Worm (Caenorhabditis elegans) whole organism, late embryonic: Measurements from ENCODE around the gene apd-3.

Source experiments
- C38D4.7 ChIP-seq: fragments of 200-800 bp; sonication (Bioruptor generic); optimal IDR thresholded peaks from 2 replicates; lab custom pipeline; 2018; ENCODE audit warnings: mild to moderate bottlenecking, missing genetic modification characterization, moderate library complexity, missing compliant biosample characterization
- F13H6.1 ChIP-seq: sonication (generic microtip); optimal IDR thresholded peaks from 2 replicates; lab custom pipeline; 2016; ENCODE audit warnings: missing genetic modification characterization, missing compliant biosample characterization
- K02D7.2 ChIP-seq: sonication (generic microtip); optimal IDR thresholded peaks from 2 replicates; lab custom pipeline; 2017; ENCODE audit warnings: mild to moderate bottlenecking, missing genetic modification characterization, missing compliant biosample characterization
- K09A11.1 ChIP-seq: sonication (generic microtip); optimal IDR thresholded peaks from 2 replicates; lab custom pipeline; 2017; ENCODE audit warnings: antibody characterized with exemption, mild to moderate bottlenecking, missing genetic modification characterization, missing compliant biosample characterization; ENCODE audit not compliant: insufficient read depth
- T23F11.4 ChIP-seq: fragments of 200-800 bp; sonication (Bioruptor generic); optimal IDR thresholded peaks from 2 replicates; lab custom pipeline; 2018; ENCODE audit warnings: mild to moderate bottlenecking, missing genetic modification characterization, missing compliant biosample characterization
- Y22D7AL.16 ChIP-seq: sonication (generic microtip); optimal IDR thresholded peaks from 2 replicates; lab custom pipeline; 2016; ENCODE audit warnings: missing genetic modification characterization, missing compliant biosample characterization
- ahr-1 ChIP-seq: sonication (generic microtip); optimal IDR thresholded peaks from 2 replicates; lab custom pipeline; 2016; ENCODE audit warnings: missing genetic modification characterization, missing compliant biosample characterization
- ama-1 ChIP-seq: fragments of 150-350 bp; optimal IDR thresholded peaks from 2 replicates; lab custom pipeline; 2014
- ceh-14 ChIP-seq: sonication (generic microtip); optimal IDR thresholded peaks from 2 replicates; lab custom pipeline; 2016; ENCODE audit warnings: missing genotype, missing genetic modification characterization, missing compliant biosample characterization
- ceh-18 ChIP-seq: sonication (generic microtip); optimal IDR thresholded peaks from 2 replicates; lab custom pipeline; 2016; ENCODE audit warnings: missing genetic modification characterization, missing compliant biosample characterization
- ceh-19 ChIP-seq: fragments of 200-800 bp; sonication (Bioruptor generic); optimal IDR thresholded peaks from 2 replicates; lab custom pipeline; 2018; ENCODE audit warnings: mild to moderate bottlenecking, missing genetic modification characterization, missing compliant biosample characterization
- ceh-2 ChIP-seq: sonication (generic microtip); optimal IDR thresholded peaks from 2 replicates; lab custom pipeline; 2016; ENCODE audit warnings: missing genotype, missing genetic modification characterization, missing compliant biosample characterization
- ceh-22 ChIP-seq: sonication (generic microtip); optimal IDR thresholded peaks from 2 replicates; lab custom pipeline; 2017; ENCODE audit warnings: missing biosample characterization, missing genetic modification characterization
- ceh-30 ChIP-seq: fragments of 150-350 bp; optimal IDR thresholded peaks from 2 replicates; lab custom pipeline; 2014; ENCODE audit warnings: missing biosample characterization, missing genetic modification characterization
- ceh-45 ChIP-seq: fragments of 200-800 bp; sonication (Bioruptor generic); IDR thresholded peaks from 2 replicates; pipeline ENCODE4 v1.3.6; 2022; ENCODE audit warnings: missing genetic modification reagents, missing genetic modification characterization, missing compliant biosample characterization
- ceh-48 ChIP-seq: sonication (generic microtip); optimal IDR thresholded peaks from 2 replicates; lab custom pipeline; 2016; ENCODE audit warnings: missing genetic modification characterization, inconsistent platforms, missing compliant biosample characterization
- ceh-6 ChIP-seq: fragments of 200-800 bp; sonication (Bioruptor generic); optimal IDR thresholded peaks from 2 replicates; lab custom pipeline; 2018; ENCODE audit warnings: mild to moderate bottlenecking, missing genetic modification characterization, missing compliant biosample characterization
- ceh-9 ChIP-seq: sonication (generic microtip); optimal IDR thresholded peaks from 2 replicates; lab custom pipeline; 2016; ENCODE audit warnings: mild to moderate bottlenecking, missing genetic modification characterization, inconsistent platforms, missing compliant biosample characterization
- dmd-4 ChIP-seq: sonication (generic microtip); optimal IDR thresholded peaks from 2 replicates; lab custom pipeline; 2016; ENCODE audit warnings: borderline replicate concordance, missing genetic modification characterization, missing compliant biosample characterization
- dve-1 ChIP-seq: sonication (generic microtip); optimal IDR thresholded peaks from 2 replicates; lab custom pipeline; 2017; ENCODE audit warnings: antibody characterized with exemption, mild to moderate bottlenecking, missing genetic modification characterization, missing compliant biosample characterization
- elt-2 ChIP-seq: sonication (generic microtip); optimal IDR thresholded peaks from 2 replicates; lab custom pipeline; 2016; ENCODE audit warnings: missing genetic modification reagents, missing genetic modification characterization, missing compliant biosample characterization
- elt-4 ChIP-seq: sonication (generic microtip); optimal IDR thresholded peaks from 2 replicates; lab custom pipeline; 2016; ENCODE audit warnings: missing genetic modification characterization, missing compliant biosample characterization
- ets-4 ChIP-seq: sonication (generic microtip); optimal IDR thresholded peaks from 2 replicates; lab custom pipeline; 2016; ENCODE audit warnings: missing genetic modification characterization, missing compliant biosample characterization
- eyg-1 ChIP-seq: sonication (generic microtip); optimal IDR thresholded peaks from 2 replicates; lab custom pipeline; 2016; ENCODE audit warnings: missing genotype, missing genetic modification characterization, missing compliant biosample characterization
- fax-1 ChIP-seq: sonication (generic microtip); optimal IDR thresholded peaks from 2 replicates; lab custom pipeline; 2016; ENCODE audit warnings: missing genotype, missing genetic modification characterization, missing compliant biosample characterization
- fkh-10 ChIP-seq: fragments of 150-350 bp; optimal IDR thresholded peaks from 2 replicates; lab custom pipeline; 2014; ENCODE audit warnings: missing biosample characterization, missing genetic modification reagents, missing genetic modification characterization
- gmeb-2 ChIP-seq: sonication (generic microtip); optimal IDR thresholded peaks from 2 replicates; lab custom pipeline; 2016; ENCODE audit warnings: missing genetic modification characterization, inconsistent platforms, missing compliant biosample characterization
- hlh-13 ChIP-seq: fragments of 200-800 bp; sonication (Bioruptor generic); optimal IDR thresholded peaks from 2 replicates; lab custom pipeline; 2018; ENCODE audit warnings: mild to moderate bottlenecking, missing genetic modification characterization, missing compliant biosample characterization
- hlh-30 ChIP-seq: sonication (generic microtip); optimal IDR thresholded peaks from 2 replicates; lab custom pipeline; 2017; ENCODE audit warnings: antibody characterized with exemption, missing genetic modification characterization, missing compliant biosample characterization; ENCODE audit not compliant: insufficient read depth
- hlh-6 ChIP-seq: sonication (generic microtip); optimal IDR thresholded peaks from 2 replicates; lab custom pipeline; 2016; ENCODE audit warnings: missing genotype, missing genetic modification characterization, missing compliant biosample characterization
- hlh-8 ChIP-seq: sonication (generic microtip); optimal IDR thresholded peaks from 2 replicates; lab custom pipeline; 2016; ENCODE audit warnings: missing genotype, missing genetic modification characterization, missing compliant biosample characterization
- lim-6 ChIP-seq: sonication (generic microtip); optimal IDR thresholded peaks from 2 replicates; lab custom pipeline; 2016; ENCODE audit warnings: missing genetic modification characterization, missing compliant biosample characterization
- lin-11 ChIP-seq: fragments of 200-800 bp; sonication (Bioruptor generic); optimal IDR thresholded peaks from 2 replicates; lab custom pipeline; 2018; ENCODE audit warnings: mild to moderate bottlenecking, missing genetic modification characterization, missing compliant biosample characterization
- madf-2 ChIP-seq: sonication (generic microtip); optimal IDR thresholded peaks from 2 replicates; lab custom pipeline; 2017; ENCODE audit warnings: missing genetic modification characterization, missing compliant biosample characterization
- mec-3 ChIP-seq: sonication (generic microtip); optimal IDR thresholded peaks from 2 replicates; lab custom pipeline; 2016; ENCODE audit warnings: borderline replicate concordance, missing genetic modification characterization, missing compliant biosample characterization
- nfya-1 ChIP-seq: sonication (generic microtip); optimal IDR thresholded peaks from 2 replicates; lab custom pipeline; 2017; ENCODE audit warnings: missing genetic modification characterization, mild to moderate bottlenecking, missing compliant biosample characterization, antibody characterized with exemption, moderate library complexity
- nhr-11 ChIP-seq: fragments of 150-350 bp; optimal IDR thresholded peaks from 2 replicates; lab custom pipeline; 2014; ENCODE audit warnings: missing biosample characterization, missing genetic modification characterization
- pax-1 ChIP-seq: fragments of 150-350 bp; optimal IDR thresholded peaks from 2 replicates; lab custom pipeline; 2014; ENCODE audit warnings: missing biosample characterization, missing genetic modification characterization
- pha-2 ChIP-seq: sonication (generic microtip); optimal IDR thresholded peaks from 2 replicates; lab custom pipeline; 2017; ENCODE audit warnings: mild to moderate bottlenecking, missing genetic modification characterization, missing compliant biosample characterization
- pha-4 ChIP-seq: fragments of 150-350 bp; optimal IDR thresholded peaks from 2 replicates; lab custom pipeline; 2018; ENCODE audit warnings: missing biosample characterization, missing genetic modification reagents, missing genetic modification characterization
- pqm-1 ChIP-seq: sonication (generic microtip); optimal IDR thresholded peaks from 2 replicates; lab custom pipeline; 2016; ENCODE audit warnings: missing genetic modification characterization, missing compliant biosample characterization
- pros-1 ChIP-seq: fragments of 150-350 bp; optimal IDR thresholded peaks from 2 replicates; lab custom pipeline; 2014; ENCODE audit warnings: missing biosample characterization, missing genetic modification reagents, missing genetic modification characterization
- rnt-1 ChIP-seq: sonication (generic microtip); optimal IDR thresholded peaks from 2 replicates; lab custom pipeline; 2016; ENCODE audit warnings: missing genetic modification characterization, missing compliant biosample characterization
- sdc-2 ChIP-seq: sonication (generic microtip); optimal IDR thresholded peaks from 2 replicates; lab custom pipeline; 2016; ENCODE audit warnings: missing genotype, missing genetic modification characterization, missing compliant biosample characterization
- sox-4 ChIP-seq: sonication (generic microtip); optimal IDR thresholded peaks from 2 replicates; lab custom pipeline; 2017; ENCODE audit warnings: mild to moderate bottlenecking, missing genetic modification characterization, inconsistent platforms, missing compliant biosample characterization
- syd-9 ChIP-seq: sonication (generic microtip); optimal IDR thresholded peaks from 2 replicates; lab custom pipeline; 2016; ENCODE audit warnings: mild to moderate bottlenecking, missing genetic modification characterization, moderate library complexity, missing compliant biosample characterization
- tbx-2 ChIP-seq: sonication (generic microtip); optimal IDR thresholded peaks from 2 replicates; lab custom pipeline; 2016; ENCODE audit warnings: missing genetic modification characterization, missing compliant biosample characterization
- ttx-3 ChIP-seq: sonication (generic microtip); optimal IDR thresholded peaks from 2 replicates; lab custom pipeline; 2016; ENCODE audit warnings: missing genetic modification reagents, missing genetic modification characterization, missing compliant biosample characterization
- unc-3 ChIP-seq, 2 experiments: fragments of 200-800 bp in 1 of 2; sonication (Bioruptor generic) in 1 of 2; sonication (generic microtip) in 1 of 2; conservative IDR thresholded peaks in 1 of 2; optimal IDR thresholded peaks in 1 of 2; 2 replicates each; pipeline versions ENCODE4 v1.3.6 to Lab custom; 2016 to 2022; ENCODE audit warnings: missing compliant biosample characterization in 2 of 2, missing genetic modification characterization in 2 of 2, missing genetic modification reagents in 1 of 2
- unc-55 ChIP-seq: sonication (generic microtip); optimal IDR thresholded peaks from 2 replicates; lab custom pipeline; 2017; ENCODE audit warnings: missing biosample characterization, missing genetic modification reagents, missing genetic modification characterization
- unc-86 ChIP-seq: sonication (generic microtip); optimal IDR thresholded peaks from 2 replicates; lab custom pipeline; 2016; ENCODE audit warnings: missing genetic modification characterization, missing compliant biosample characterization
- zip-5 ChIP-seq: sonication (generic microtip); optimal IDR thresholded peaks from 2 replicates; lab custom pipeline; 2016; ENCODE audit warnings: missing genetic modification characterization, missing compliant biosample characterization

The apd-3 gene

DNA sequence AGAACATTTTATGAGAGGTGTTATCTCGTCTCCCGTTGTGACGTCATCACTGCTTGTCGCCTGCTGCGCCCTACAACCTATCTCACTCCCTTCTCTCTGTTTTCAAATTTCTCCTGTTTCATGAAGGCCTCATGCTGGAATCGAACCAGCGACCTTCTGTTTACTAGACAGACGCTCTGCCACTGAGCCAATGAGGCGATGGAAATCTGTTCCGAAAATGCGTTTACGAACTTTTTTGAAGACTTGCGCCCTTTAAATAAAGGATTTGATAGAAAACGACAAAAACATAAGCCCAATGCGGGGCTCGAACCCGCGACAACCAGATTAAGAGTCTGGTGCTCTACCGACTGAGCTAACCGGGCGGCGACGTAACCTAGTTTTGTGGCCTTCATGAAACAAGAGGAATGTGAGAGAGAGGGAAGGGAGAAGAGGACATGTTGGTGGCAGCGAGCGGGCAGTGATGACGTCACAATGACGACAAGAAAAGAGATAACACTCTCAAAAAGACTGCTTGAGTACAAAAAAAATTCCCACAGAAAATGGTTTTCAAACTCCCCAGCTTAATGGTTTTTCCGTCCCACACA, 27.2 kb downstream of the apd-3 start, which contains the start of gene clec-126:
TSS of gene clec-126 (plus strand) at position 534 of the 584 bp plus-strand sequence.
- TF ChIP-seq ceh-19 (GFP tag; lab: Kevin White, UChicago) (peak; percentile 68), lim-6 (tag; lab: Kevin White, UChicago) (peak; percentile 43), eyg-1 (tag; lab: Kevin White, UChicago) (peak; percentile 81), sdc-2 (tag; lab: Kevin White, UChicago) (peak; percentile 57), unc-86 (tag; lab: Kevin White, UChicago) (peak; percentile 69), rnt-1 (peak; percentile 34), Y22D7AL.16 (peak; percentile 46), fax-1 (tag; lab: Kevin White, UChicago) (peak; percentile 44), unc-3 (GFP tag; conservative IDR thresholded peaks at IDR 0.05; lab: Robert Waterston, UW) (no peak), unc-3 (tag; optimal IDR thresholded peaks at IDR 0.05; lab: Kevin White, UChicago) (peak; percentile 50), ets-4 (tag; lab: Kevin White, UChicago) (peak; percentile 5), zip-5 (peak; percentile 65), pqm-1 (tag; lab: Kevin White, UChicago) (peak; percentile 80), lin-11 (tag; lab: Kevin White, UChicago) (peak; percentile 64), ceh-22 (no peak), ceh-6 (GFP tag; lab: Kevin White, UChicago) (peak; percentile 77), hlh-13 (GFP tag; lab: Kevin White, UChicago) (peak; percentile 54), pha-2 (tag; lab: Kevin White, UChicago) (peak; percentile 67), pha-4 (tag; lab: Kevin White, UChicago) (no peak), mec-3 (peak; percentile 0), nfya-1 (tag; lab: Kevin White, UChicago) (peak; percentile 64), madf-2 (tag; lab: Kevin White, UChicago) (peak; percentile 77), dmd-4 (peak; percentile 62), ceh-18 (peak; percentile 71), hlh-30 (peak; percentile 43), elt-4 (tag; lab: Kevin White, UChicago) (peak; percentile 9), pax-1 (tag; lab: Kevin White, UChicago) (no peak), gmeb-2 (peak; percentile 52), ceh-14 (tag; lab: Kevin White, UChicago) (peak; percentile 77), C38D4.7 (GFP tag; lab: Kevin White, UChicago) (peak; percentile 75), pros-1 (tag; lab: Kevin White, UChicago) (no peak), ceh-48 (tag; lab: Kevin White, UChicago) (peak; percentile 53), fkh-10 (no peak), hlh-8 (peak; percentile 9), sox-4 (peak; percentile 65), ceh-30 (no peak), ceh-2 (tag; lab: Kevin White, UChicago) (peak; percentile 67), hlh-6 (tag; lab: Kevin White, UChicago) (peak; percentile 85), ceh-9 (peak; percentile 27), K09A11.1 (tag; lab: Kevin White, UChicago) (peak; percentile 69), elt-2 (tag; lab: Kevin White, UChicago) (peak; percentile 93), unc-55 (GFP tag; lab: Kevin White, UChicago) (no peak), T23F11.4 (GFP tag; lab: Kevin White, UChicago) (peak; percentile 1), nhr-11 (tag; lab: Kevin White, UChicago) (no peak), syd-9 (tag; lab: Kevin White, UChicago) (peak; percentile 53), tbx-2 (tag; lab: Kevin White, UChicago) (peak; percentile 76), ceh-45 (0 out of 2 replicates have a peak, but pooled peaks have one; percentile 7), dve-1 (tag; lab: Kevin White, UChicago) (peak; percentile 88), ahr-1 (tag; lab: Kevin White, UChicago) (no peak), ttx-3 (tag; lab: Kevin White, UChicago) (peak; percentile 60), ama-1 (no peak), F13H6.1 (tag; lab: Kevin White, UChicago) (peak; percentile 12), K02D7.2 (peak; percentile 61)
